Worm (Caenorhabditis elegans): ENCODE data around the gene ZK673.5.

The ZK673.5 gene

ce11 chrII:10476039-10476438 is 14.7 kb downstream of the ZK673.5 start, which contains the start of gene clec-58:
Gene clec-58 (minus strand): TSS chrII:10476139.
- TF ChIP-seq skn-1 (tag; optimal IDR thresholded peaks at IDR 0.05) (no peak), nhr-76 (tag; optimal IDR thresholded peaks at IDR 0.05) (no peak), ama-1 (optimal IDR thresholded peaks at IDR 0.05) (no peak), nhr-11 (tag; optimal IDR thresholded peaks at IDR 0.05) (no peak), ceh-9 (tag; optimal IDR thresholded peaks at IDR 0.05) (no peak), fkh-2 (tag; optimal IDR thresholded peaks at IDR 0.05) (no peak), jun-1 (tag; optimal IDR thresholded peaks at IDR 0.05) (no peak), pqm-1 (tag; optimal IDR thresholded peaks at IDR 0.05) (no peak)

ce11 chrII:10476959-10477358 is 15.7 kb downstream of the ZK673.5 start, which contains the start of gene ZK666.4:
Gene ZK666.4 (plus strand): TSS chrII:10477259.
- TF ChIP-seq nhr-67 (tag; optimal IDR thresholded peaks at IDR 0.05) (no peak), mml-1 (tag; optimal IDR thresholded peaks at IDR 0.05) (no peak), snpc-4 (tag; optimal IDR thresholded peaks at IDR 0.05) (no peak), egl-27 (tag; optimal IDR thresholded peaks at IDR 0.05) (no peak), nhr-12 (tag; optimal IDR thresholded peaks at IDR 0.05) (no peak), lin-15B (tag; optimal IDR thresholded peaks at IDR 0.05) (no peak), ZK546.5 (tag; optimal IDR thresholded peaks at IDR 0.05) (no peak)

ce11 chrII:10479348-10479747 is 18.0 kb downstream of the ZK673.5 start, which contains the start of gene clec-59:
Gene clec-59 (minus strand): TSS chrII:10479448.
- TF ChIP-seq snpc-4 (tag; optimal IDR thresholded peaks at IDR 0.05) = no peak
- no peak for TF ChIP-seq ceh-82 (tag; optimal IDR thresholded peaks at IDR 0.05)
- TF ChIP-seq hmg-11 (tag; optimal IDR thresholded peaks at IDR 0.05) = no peak
- no peak for TF ChIP-seq pha-4 (tag; optimal IDR thresholded peaks at IDR 0.05)
- no peak for TF ChIP-seq ama-1 (optimal IDR thresholded peaks at IDR 0.05)
- TF ChIP-seq elt-1 (tag; optimal IDR thresholded peaks at IDR 0.05) = no peak
- TF ChIP-seq nhr-237 (tag; optimal IDR thresholded peaks at IDR 0.05) = no peak
- TF ChIP-seq skn-1 (tag; optimal IDR thresholded peaks at IDR 0.05) = no peak
- TF ChIP-seq fkh-2 (tag; optimal IDR thresholded peaks at IDR 0.05) = no peak
- TF ChIP-seq nhr-12 (tag; optimal IDR thresholded peaks at IDR 0.05) = no peak
- no peak for TF ChIP-seq R02D3.7 (tag; optimal IDR thresholded peaks at IDR 0.05)
- TF ChIP-seq nhr-67 (tag; optimal IDR thresholded peaks at IDR 0.05) = no peak
- no peak for TF ChIP-seq tbx-2 (tag; optimal IDR thresholded peaks at IDR 0.05)
- no peak for TF ChIP-seq nfya-1 (tag; optimal IDR thresholded peaks at IDR 0.05; ENCODE audit: insufficient read depth)
- no peak for TF ChIP-seq lin-39 (tag; optimal IDR thresholded peaks at IDR 0.05)
- no peak for TF ChIP-seq nhr-25 (tag; optimal IDR thresholded peaks at IDR 0.05)
- TF ChIP-seq jun-1 (tag; optimal IDR thresholded peaks at IDR 0.05) = no peak

- TF ChIP-seq tbx-2 (tag; optimal IDR thresholded peaks at IDR 0.05) = no peak
- TF ChIP-seq ceh-28 (tag; optimal IDR thresholded peaks at IDR 0.05) = no peak
- TF ChIP-seq nhr-77 (tag; optimal IDR thresholded peaks at IDR 0.05) = no peak
- no peak for TF ChIP-seq nhr-12 (tag; optimal IDR thresholded peaks at IDR 0.05)
- TF ChIP-seq nhr-67 (tag; optimal IDR thresholded peaks at IDR 0.05) = no peak
- TF ChIP-seq lin-15B (tag; optimal IDR thresholded peaks at IDR 0.05) = no peak
- no peak for TF ChIP-seq eor-1 (tag; optimal IDR thresholded peaks at IDR 0.05)
- no peak for TF ChIP-seq nhr-11 (tag; optimal IDR thresholded peaks at IDR 0.05)
- no peak for TF ChIP-seq R02D3.7 (tag; optimal IDR thresholded peaks at IDR 0.05)
- TF ChIP-seq ztf-4 (tag; optimal IDR thresholded peaks at IDR 0.05) = no peak
- no peak for TF ChIP-seq nhr-23 (tag; optimal IDR thresholded peaks at IDR 0.05)
Measured at ce11 chrII:10480043-10480442, 18.7 kb downstream of the ZK673.5 start.

ce11 chrII:10481824-10482556 is 20.7 kb downstream of the ZK673.5 start, which contains the start of the genes clec-60 and ZK666.11:
Gene clec-60 (minus strand): TSS chrII:10481874.
Gene ZK666.11 (plus strand): TSS chrII:10482522.
- no peak for TF ChIP-seq nhr-237 (tag; optimal IDR thresholded peaks at IDR 0.05)
- peak; percentile 57 for TF ChIP-seq elt-2 (tag; optimal IDR thresholded peaks at IDR 0.05)
- TF ChIP-seq skn-1 (tag; optimal IDR thresholded peaks at IDR 0.05) = no peak
- TF ChIP-seq lin-15B (tag; optimal IDR thresholded peaks at IDR 0.05) = no peak
- TF ChIP-seq jun-1 (tag; optimal IDR thresholded peaks at IDR 0.05) = peak; percentile 7
- peak; percentile 36 for TF ChIP-seq pqm-1 (tag; optimal IDR thresholded peaks at IDR 0.05)

- TF ChIP-seq pqm-1 (tag; optimal IDR thresholded peaks at IDR 0.05) (peak; percentile 48), elt-2 (tag; optimal IDR thresholded peaks at IDR 0.05) (peak; percentile 67), fkh-2 (tag; optimal IDR thresholded peaks at IDR 0.05) (no peak), ZK546.5 (tag; optimal IDR thresholded peaks at IDR 0.05) (no peak)
Measured at ce11 chrII:10482899-10483298, 21.6 kb downstream of the ZK673.5 start.

All from whole organism, L3 larva.